Worm (Caenorhabditis elegans) whole organism, young adult: ENCODE results near the gene F57G9.3.

Experiments
- B0035.1 ChIP-seq: sonication (generic microtip); optimal IDR thresholded peaks from 2 replicates; lab custom pipeline; 2016; ENCODE audit warnings: missing genetic modification characterization, mild to moderate bottlenecking, missing compliant biosample characterization, missing genotype, missing genetic modification reagents
- C17E4.6 ChIP-seq: fragments of 200-800 bp; sonication (Bioruptor generic); IDR thresholded peaks from 2 replicates; pipeline ENCODE4 v1.3.6; 2022; ENCODE audit warnings: missing genetic modification reagents, missing genetic modification characterization, missing compliant biosample characterization
- F22D6.2 ChIP-seq: sonication (generic microtip); optimal IDR thresholded peaks from 2 replicates; lab custom pipeline; 2016; ENCODE audit warnings: mild to moderate bottlenecking, missing genetic modification characterization, missing compliant biosample characterization
- F23B12.7 ChIP-seq: sonication (generic microtip); optimal IDR thresholded peaks from 2 replicates; lab custom pipeline; 2017; ENCODE audit warnings: missing genetic modification characterization, mild to moderate bottlenecking, missing compliant biosample characterization, antibody characterized with exemption, moderate library complexity; ENCODE audit not compliant: insufficient read depth
- F33H1.4 ChIP-seq: fragments of 200-800 bp; sonication (Bioruptor generic); IDR thresholded peaks from 2 replicates; pipeline ENCODE4 v1.3.6; 2022; ENCODE audit warnings: missing genetic modification reagents, missing genetic modification characterization, missing compliant biosample characterization
- F37B4.10 ChIP-seq: fragments of 200-800 bp; sonication (Bioruptor generic); IDR thresholded peaks from 2 replicates; pipeline ENCODE4 v1.3.6; 2022; ENCODE audit warnings: missing genetic modification characterization, missing compliant biosample characterization
- F57A8.1 ChIP-seq: fragments of 200-800 bp; sonication (Bioruptor generic); optimal IDR thresholded peaks from 2 replicates; lab custom pipeline; 2018; ENCODE audit warnings: mild to moderate bottlenecking, missing genetic modification characterization, moderate library complexity, missing compliant biosample characterization
- F57C9.4 ChIP-seq: sonication (generic microtip); optimal IDR thresholded peaks from 2 replicates; lab custom pipeline; 2017; ENCODE audit warnings: mild to moderate bottlenecking, missing genetic modification characterization, missing compliant biosample characterization
- T26A5.8 ChIP-seq: sonication (generic microtip); optimal IDR thresholded peaks from 2 replicates; lab custom pipeline; 2016; ENCODE audit warnings: missing genetic modification characterization, missing compliant biosample characterization
- Y56A3A.18 ChIP-seq: fragments of 200-800 bp; sonication (Bioruptor generic); IDR thresholded peaks from 2 replicates; pipeline ENCODE4 v1.3.6; 2022; ENCODE audit warnings: missing genetic modification reagents, missing genetic modification characterization, missing compliant biosample characterization
- aptf-3 ChIP-seq: fragments of 200-800 bp; sonication (Bioruptor generic); IDR thresholded peaks from 2 replicates; pipeline ENCODE4 v1.3.6; 2022; ENCODE audit warnings: missing genetic modification characterization, missing compliant biosample characterization
- attf-5 ChIP-seq: fragments of 200-800 bp; sonication (Bioruptor generic); optimal IDR thresholded peaks from 2 replicates; lab custom pipeline; 2018; ENCODE audit warnings: mild to moderate bottlenecking, missing genetic modification characterization, missing compliant biosample characterization
- bed-1 ChIP-seq: fragments of 200-800 bp; sonication (Bioruptor generic); IDR thresholded peaks from 2 replicates; pipeline ENCODE4 v1.3.6; 2022; ENCODE audit warnings: missing genetic modification reagents, missing genetic modification characterization, missing compliant biosample characterization
- cebp-1 ChIP-seq, 2 experiments: fragments of 200-800 bp in 1 of 2; sonication (Bioruptor generic) in 1 of 2; sonication (generic microtip) in 1 of 2; IDR thresholded peaks in 1 of 2; optimal IDR thresholded peaks in 1 of 2; 2 replicates each; pipeline versions ENCODE4 v1.3.6 to Lab custom; 2017 to 2022; ENCODE audit warnings: missing compliant biosample characterization in 2 of 2, missing genetic modification characterization in 2 of 2, mild to moderate bottlenecking in 1 of 2, missing genetic modification reagents in 1 of 2, moderate library complexity in 1 of 2
- cebp-2 ChIP-seq: fragments of 200-800 bp; sonication (Bioruptor generic); IDR thresholded peaks from 2 replicates; pipeline ENCODE4 v1.3.6; 2022; ENCODE audit warnings: missing genetic modification characterization, missing compliant biosample characterization
- ceh-27 ChIP-seq: fragments of 200-800 bp; sonication (Bioruptor generic); optimal IDR thresholded peaks from 2 replicates; lab custom pipeline; 2018; ENCODE audit warnings: mild to moderate bottlenecking, missing genetic modification characterization, moderate library complexity, missing compliant biosample characterization
- dox-1 ChIP-seq: fragments of 200-800 bp; sonication (Bioruptor generic); IDR thresholded peaks from 2 replicates; pipeline ENCODE4 v1.3.6; 2022; ENCODE audit warnings: missing genetic modification reagents, missing genetic modification characterization, missing compliant biosample characterization
- egl-44 ChIP-seq: fragments of 200-800 bp; sonication (Bioruptor generic); IDR thresholded peaks from 2 replicates; pipeline ENCODE4 v1.3.6; 2022; ENCODE audit warnings: missing genetic modification reagents, missing genetic modification characterization, missing compliant biosample characterization
- hlh-12 ChIP-seq: sonication (generic microtip); optimal IDR thresholded peaks from 2 replicates; lab custom pipeline; 2016; ENCODE audit warnings: missing genetic modification characterization, missing compliant biosample characterization
- hmg-20 ChIP-seq: fragments of 200-800 bp; sonication (Bioruptor generic); IDR thresholded peaks from 2 replicates; pipeline ENCODE4 v1.3.6; 2022; ENCODE audit warnings: missing genetic modification reagents, missing genetic modification characterization, missing compliant biosample characterization
- let-607 ChIP-seq, 2 experiments: fragments of 200-800 bp in 1 of 2; sonication (Bioruptor generic) in 1 of 2; sonication (generic microtip) in 1 of 2; optimal IDR thresholded peaks; 2 replicates each; lab custom pipeline; 2016 to 2018; ENCODE audit warnings: mild to moderate bottlenecking in 2 of 2, missing compliant biosample characterization in 2 of 2, missing genetic modification characterization in 2 of 2, moderate library complexity in 2 of 2, missing genotype in 1 of 2
- lin-35 ChIP-seq, 3 experiments: fragments of 150-350 bp in 2 of 3; sonication (generic microtip) in 1 of 3; optimal IDR thresholded peaks; 2 replicates each; lab custom pipeline; 2014 to 2018; ENCODE audit warnings: missing biosample characterization in 3 of 3, missing genetic modification characterization in 3 of 3, missing genetic modification reagents in 3 of 3
- lin-40 ChIP-seq: sonication (generic microtip); optimal IDR thresholded peaks from 2 replicates; lab custom pipeline; 2016; ENCODE audit warnings: missing genetic modification characterization, mild to moderate bottlenecking, missing compliant biosample characterization, missing genotype, missing genetic modification reagents
- lsl-1 ChIP-seq: fragments of 200-800 bp; sonication (Bioruptor generic); optimal IDR thresholded peaks from 2 replicates; lab custom pipeline; 2018; ENCODE audit warnings: mild to moderate bottlenecking, missing genetic modification characterization, moderate library complexity, missing compliant biosample characterization
- madf-10 ChIP-seq: sonication (generic microtip); optimal IDR thresholded peaks from 2 replicates; lab custom pipeline; 2016; ENCODE audit warnings: mild to moderate bottlenecking, missing genetic modification characterization, missing compliant biosample characterization
- nhr-80 ChIP-seq: sonication (generic microtip); optimal IDR thresholded peaks from 2 replicates; lab custom pipeline; 2016; ENCODE audit warnings: missing genetic modification characterization, missing compliant biosample characterization
- nhr-90 ChIP-seq: sonication (generic microtip); optimal IDR thresholded peaks from 2 replicates; lab custom pipeline; 2016; ENCODE audit warnings: missing genotype, mild to moderate bottlenecking, missing genetic modification characterization, missing compliant biosample characterization
- pha-4 ChIP-seq: fragments of 150-350 bp; sonication (generic microtip); optimal IDR thresholded peaks from 2 replicates; lab custom pipeline; 2014; ENCODE audit warnings: missing biosample characterization, missing genetic modification reagents, missing genetic modification characterization
- snpc-1.3 ChIP-seq: sonication (generic microtip); optimal IDR thresholded peaks from 2 replicates; lab custom pipeline; 2017; ENCODE audit warnings: missing genetic modification characterization, mild to moderate bottlenecking, missing compliant biosample characterization, antibody characterized with exemption, moderate library complexity, missing genotype, missing genetic modification reagents; ENCODE audit not compliant: insufficient read depth
- snpc-3.4 ChIP-seq: sonication (generic microtip); optimal IDR thresholded peaks from 2 replicates; lab custom pipeline; 2017; ENCODE audit warnings: missing genetic modification characterization, mild to moderate bottlenecking, missing compliant biosample characterization, antibody characterized with exemption, moderate library complexity, missing genotype, missing genetic modification reagents
- unc-130 ChIP-seq: sonication (generic microtip); optimal IDR thresholded peaks from 2 replicates; lab custom pipeline; 2016; ENCODE audit warnings: missing genetic modification reagents, missing genetic modification characterization, missing compliant biosample characterization
- ztf-18 ChIP-seq: sonication (generic microtip); optimal IDR thresholded peaks from 2 replicates; lab custom pipeline; 2016; ENCODE audit warnings: missing genotype, mild to moderate bottlenecking, missing genetic modification characterization, missing compliant biosample characterization

Gene F57G9.3

DNA sequence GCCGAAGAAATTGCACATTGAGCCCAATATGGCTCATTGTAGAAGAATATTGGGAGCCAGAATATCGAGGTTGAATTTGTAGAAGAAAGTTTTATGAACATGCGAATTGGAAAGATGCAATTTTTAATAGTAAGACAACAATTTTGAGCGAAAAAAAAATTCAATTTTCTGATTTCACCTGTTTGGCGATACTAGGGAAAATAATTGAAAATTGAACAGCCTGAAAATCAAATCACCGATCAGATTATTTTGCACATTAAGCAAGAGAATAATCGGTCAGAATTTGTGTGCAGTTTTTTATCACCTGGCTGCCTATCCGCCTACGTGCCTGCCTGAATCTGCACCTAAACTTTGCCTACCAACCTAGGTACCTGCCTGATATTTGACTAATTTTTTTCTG is 10.5 kb upstream of the F57G9.3 start, which contains the start of gene sre-26:
TSS of gene sre-26 (minus strand) at position 101 of the 400 bp plus-strand sequence.
- TF ChIP-seq ztf-18 (tag; lab: Kevin White, UChicago) (no peak), F37B4.10 (GFP tag; lab: Robert Waterston, UW) (no peak), dox-1 (GFP tag; lab: Robert Waterston, UW) (no peak), pha-4 (tag; lab: Kevin White, UChicago) (no peak), snpc-1.3 (no peak), T26A5.8 (tag; lab: Kevin White, UChicago) (no peak), Y56A3A.18 (GFP tag; lab: Robert Waterston, UW) (no peak), unc-130 (GFP tag; lab: Kevin White, UChicago) (no peak), F23B12.7 (tag; lab: Kevin White, UChicago) (no peak)
- TF ChIP-seq, all 124 proteins: peak for 0

DNA sequence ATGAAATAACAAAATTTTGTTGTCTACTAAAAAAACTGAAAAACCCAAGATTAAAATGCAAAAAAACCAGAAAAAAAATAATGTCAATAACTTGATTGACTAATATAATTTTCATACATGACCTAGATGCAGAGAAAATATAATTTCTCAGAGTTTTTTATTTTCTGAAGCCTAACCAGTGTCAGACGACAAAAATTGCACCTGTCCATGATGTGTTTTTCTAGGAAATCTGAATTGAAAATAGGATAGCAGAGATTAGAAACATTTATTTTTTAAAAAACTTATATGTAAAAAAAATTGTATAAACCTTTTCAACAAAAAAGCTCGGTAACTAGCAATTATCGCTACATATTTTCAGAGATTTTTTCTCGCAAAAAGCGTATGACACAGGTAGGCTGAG is 8.0 kb upstream of the F57G9.3 start:
- TF ChIP-seq F57C9.4 (tag; lab: Kevin White, UChicago) (no peak), cebp-2 (no peak), ceh-27 (GFP tag; lab: Kevin White, UChicago) (no peak), lin-40 (tag; lab: Kevin White, UChicago) (no peak), cebp-1 (GFP tag; IDR thresholded peaks at IDR 0.05; lab: Robert Waterston, UW) (no peak), cebp-1 (tag; optimal IDR thresholded peaks at IDR 0.05; lab: Kevin White, UChicago) (no peak), egl-44 (no peak), F33H1.4 (GFP tag; lab: Robert Waterston, UW) (no peak), F37B4.10 (GFP tag; lab: Robert Waterston, UW) (no peak), aptf-3 (GFP tag; lab: Robert Waterston, UW) (no peak), C17E4.6 (GFP tag; lab: Robert Waterston, UW) (no peak), F57A8.1 (GFP tag; lab: Kevin White, UChicago) (no peak), nhr-90 (tag; lab: Kevin White, UChicago) (no peak), pha-4 (tag; lab: Kevin White, UChicago) (no peak), B0035.1 (tag; lab: Kevin White, UChicago) (no peak), lsl-1 (GFP tag; lab: Kevin White, UChicago) (no peak), snpc-3.4 (no peak)

DNA sequence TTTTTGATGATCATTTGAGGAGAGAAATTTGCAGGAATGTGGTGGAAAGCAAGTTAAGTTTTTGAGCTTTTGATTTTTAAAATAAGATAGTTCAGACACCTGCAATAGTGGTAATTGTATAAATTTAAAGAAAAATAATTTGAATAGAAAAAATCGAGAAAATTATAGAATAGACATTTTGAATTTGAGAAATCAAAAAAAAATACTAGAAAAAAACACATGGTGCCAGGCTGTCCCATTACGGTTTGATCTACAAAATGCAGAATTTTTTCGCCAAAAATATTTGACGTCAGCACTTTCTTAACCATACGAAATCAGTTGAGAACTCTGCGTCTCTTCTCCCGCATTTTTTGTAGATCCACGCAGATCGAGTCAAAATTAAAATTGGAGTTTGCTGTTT is 7.5 kb upstream of the F57G9.3 start, which contains the start of gene sre-27:
TSS of gene sre-27 (minus strand) at position 101 of the 400 bp plus-strand sequence.
- no peak for TF ChIP-seq bed-1 (GFP tag; lab: Robert Waterston, UW)
- no peak for TF ChIP-seq F22D6.2 (tag; lab: Kevin White, UChicago)
- no peak for TF ChIP-seq lin-35 (GFP tag; optimal IDR thresholded peaks at IDR 0.05; lab: Kevin White, UChicago)
- no peak for TF ChIP-seq lsl-1 (GFP tag; lab: Kevin White, UChicago)
- no peak for TF ChIP-seq hlh-12 (tag; lab: Kevin White, UChicago)
- no peak for TF ChIP-seq madf-10
- no peak for TF ChIP-seq let-607 (tag; optimal IDR thresholded peaks at IDR 0.05; lab: Kevin White, UChicago)
- TF ChIP-seq attf-5 (GFP tag; lab: Kevin White, UChicago): no peak

DNA sequence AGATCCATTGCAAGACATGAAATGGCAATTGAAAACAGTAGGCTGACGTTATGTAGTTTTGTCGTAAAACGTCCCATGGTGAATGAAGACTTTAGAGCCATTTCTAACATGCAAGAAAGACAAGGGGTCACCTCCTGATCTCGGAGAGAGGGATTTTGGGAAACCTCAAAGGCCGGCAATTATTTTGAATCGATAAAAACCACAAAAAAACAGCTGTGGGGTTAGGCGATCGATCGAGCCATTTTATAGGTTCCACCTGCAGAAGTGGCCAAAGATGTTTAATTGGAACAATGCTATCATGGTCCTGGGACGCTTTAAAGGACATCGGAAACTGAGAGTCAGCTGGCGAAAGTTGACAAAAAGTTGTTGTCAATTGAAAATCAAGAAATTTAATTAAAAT is 4.8 kb upstream of the F57G9.3 start, which contains the start of gene Y57A10C.11:
TSS of gene Y57A10C.11 (minus strand) at position 101 of the 400 bp plus-strand sequence.
- TF ChIP-seq hmg-20 (GFP tag; lab: Robert Waterston, UW): no peak
- TF ChIP-seq F57A8.1 (GFP tag; lab: Kevin White, UChicago): no peak
- no peak for TF ChIP-seq nhr-80 (tag; lab: Kevin White, UChicago)
